In the genomic region with DNA sequence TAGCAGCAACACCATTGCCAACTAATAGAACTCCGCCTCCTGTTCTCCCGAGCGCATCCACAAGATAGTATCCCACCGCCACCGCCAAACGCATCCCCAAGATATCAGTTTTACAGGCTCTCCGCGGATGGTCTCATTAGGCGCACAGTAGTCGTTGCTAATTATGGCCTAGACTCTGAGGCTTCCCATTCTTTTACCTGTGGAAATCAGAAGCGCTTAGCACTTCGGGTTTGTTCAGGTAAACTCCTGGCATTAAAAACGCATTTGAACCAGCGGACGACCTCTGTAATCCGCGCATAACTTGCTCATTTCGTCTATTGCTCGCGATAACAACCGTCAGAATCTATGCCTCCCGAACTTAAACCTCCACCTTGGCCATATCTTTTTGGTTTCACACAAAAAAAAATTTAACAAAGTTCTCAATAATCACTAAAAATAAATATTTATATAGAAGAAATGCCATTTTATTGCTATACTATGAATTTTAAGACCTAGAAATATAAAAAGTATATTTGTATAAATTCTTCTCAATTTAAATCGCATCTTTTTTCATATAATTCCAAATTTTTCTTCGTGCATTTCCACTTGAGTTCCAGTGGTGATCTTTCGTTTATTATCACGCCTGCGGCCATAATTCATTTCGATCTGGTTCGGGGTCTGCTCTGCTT, we compare ENCODE assay signal across 3 fruit fly cellular contexts.
TF ChIP-seq lines count a peak whose summit lies in the region.

No protein-coding gene starts in this region.

TF ChIP-seq in whole organism, embryonic, 481 proteins besides CTCF, POLR2A, EP300 and RAD21 (continued from another document and continues in another):
- peak; percentile 76 for TF ChIP-seq Spps (tag; optimal IDR thresholded peaks at IDR 0.05; lab: Kevin White, UChicago)
- peak; percentile 60 for TF ChIP-seq CG13775 (GFP tag; optimal IDR thresholded peaks at IDR 0.05; lab: Kevin White, UChicago)
- peak; percentile 88 for TF ChIP-seq Xrp1 (GFP tag; IDR thresholded peaks at IDR 0.05; lab: Robert Waterston, UW)
- TF ChIP-seq trem (tag; optimal IDR thresholded peaks at IDR 0.05; lab: Kevin White, UChicago) = peak; percentile 70
- peak; percentile 38 for TF ChIP-seq lilli (GFP tag; optimal IDR thresholded peaks at IDR 0.05; lab: Kevin White, UChicago)
- TF ChIP-seq CG4730 (GFP tag; IDR thresholded peaks at IDR 0.05; lab: Robert Waterston, UW) = peak; percentile 32; the same call in 1 of the 2 replicates
- TF ChIP-seq CG9437 (GFP tag; optimal IDR thresholded peaks at IDR 0.05; lab: Kevin White, UChicago) = peak; percentile 35
- TF ChIP-seq row (GFP tag; IDR thresholded peaks at IDR 0.05; lab: Robert Waterston, UW) = peak; percentile 76
- no peak for TF ChIP-seq B-H1 (GFP tag; IDR thresholded peaks at IDR 0.05; lab: Robert Waterston, UW)
- TF ChIP-seq amos (GFP tag; IDR thresholded peaks at IDR 0.05; lab: Robert Waterston, UW; ENCODE audit: partially characterized antibody) = no peak
- TF ChIP-seq CG2199 (GFP tag; IDR thresholded peaks at IDR 0.05; lab: Robert Waterston, UW) = no peak
- TF ChIP-seq CG16813 (GFP tag; IDR thresholded peaks at IDR 0.05; lab: Robert Waterston, UW; ENCODE audit: partially characterized antibody) = no peak
- TF ChIP-seq CG11247 (GFP tag; IDR thresholded peaks at IDR 0.05; lab: Robert Waterston, UW) = no peak
- TF ChIP-seq CG6254 (GFP tag; optimal IDR thresholded peaks at IDR 0.05; lab: Kevin White, UChicago) = peak; percentile 69
- no peak for TF ChIP-seq luna (GFP tag; optimal IDR thresholded peaks at IDR 0.05; lab: Kevin White, UChicago)
- no peak for TF ChIP-seq NC2α (GFP tag; optimal IDR thresholded peaks at IDR 0.05; lab: Kevin White, UChicago)
- TF ChIP-seq corto (GFP tag; optimal IDR thresholded peaks at IDR 0.05; lab: Kevin White, UChicago) = peak; percentile 1
- no peak for TF ChIP-seq CG9817 (tag; optimal IDR thresholded peaks at IDR 0.05; lab: Kevin White, UChicago)
- no peak for TF ChIP-seq pzg (GFP tag; optimal IDR thresholded peaks at IDR 0.05; lab: Kevin White, UChicago)
- peak; percentile 49 for TF ChIP-seq CG7271 (tag; optimal IDR thresholded peaks at IDR 0.05; lab: Kevin White, UChicago)
- peak; percentile 55 for TF ChIP-seq CG30403 (GFP tag; optimal IDR thresholded peaks at IDR 0.05; lab: Kevin White, UChicago)
- TF ChIP-seq chn (GFP tag; optimal IDR thresholded peaks at IDR 0.05; lab: Kevin White, UChicago) = peak; percentile 9
- peak; percentile 26 for TF ChIP-seq CG12942 (GFP tag; optimal IDR thresholded peaks at IDR 0.05; lab: Kevin White, UChicago)
- no peak for TF ChIP-seq jigr1 (GFP tag; IDR thresholded peaks at IDR 0.05; lab: Robert Waterston, UW)
- peak in 1 of 3 experiments; percentile 92 for TF ChIP-seq lola (GFP tag; optimal IDR thresholded peaks at IDR 0.05; lab: Kevin White, UChicago)
- TF ChIP-seq Adf1 (GFP tag; IDR thresholded peaks at IDR 0.05; lab: Robert Waterston, UW) = no peak
- TF ChIP-seq emc (GFP tag; optimal IDR thresholded peaks at IDR 0.05; lab: Kevin White, UChicago) = no peak
- no peak for TF ChIP-seq MESR4 (GFP tag; optimal IDR thresholded peaks at IDR 0.05; lab: Kevin White, UChicago)
- TF ChIP-seq tin (GFP tag; optimal IDR thresholded peaks at IDR 0.05; lab: Kevin White, UChicago) = peak; percentile 67
- TF ChIP-seq CG14667 (GFP tag; IDR thresholded peaks at IDR 0.05; lab: Robert Waterston, UW) = no peak
- TF ChIP-seq CG7745 (tag; optimal IDR thresholded peaks at IDR 0.05; lab: Kevin White, UChicago) = no peak
- no peak for TF ChIP-seq tup (GFP tag; optimal IDR thresholded peaks at IDR 0.05; lab: Kevin White, UChicago)
- TF ChIP-seq lab (GFP tag; optimal IDR thresholded peaks at IDR 0.05; lab: Kevin White, UChicago) = peak; percentile 21
- peak; percentile 84 for TF ChIP-seq CG33557 (GFP tag; optimal IDR thresholded peaks at IDR 0.05; lab: Kevin White, UChicago)
- TF ChIP-seq bcd (GFP tag; optimal IDR thresholded peaks at IDR 0.05; lab: Kevin White, UChicago) = peak; percentile 17
- peak; percentile 71 for TF ChIP-seq CG4424 (GFP tag; optimal IDR thresholded peaks at IDR 0.05; lab: Kevin White, UChicago)
- no peak for TF ChIP-seq unc-4 (GFP tag; IDR thresholded peaks at IDR 0.05; lab: Robert Waterston, UW; ENCODE audit: partially characterized antibody)
- TF ChIP-seq Bteb2 (GFP tag; optimal IDR thresholded peaks at IDR 0.05; lab: Kevin White, UChicago) = no peak
- TF ChIP-seq CG30020 (tag; optimal IDR thresholded peaks at IDR 0.05; lab: Kevin White, UChicago) = peak; percentile 38
- TF ChIP-seq dimm (GFP tag; IDR thresholded peaks at IDR 0.05; lab: Robert Waterston, UW) = no peak
- peak; percentile 13 for TF ChIP-seq org-1 (GFP tag; optimal IDR thresholded peaks at IDR 0.05; lab: Kevin White, UChicago)

TF ChIP-seq in whole organism, prepupa, 60 proteins besides CTCF, POLR2A, EP300 and RAD21 (continued from another document):
- peak; percentile 9 for TF ChIP-seq cyc (GFP tag; optimal IDR thresholded peaks at IDR 0.05; lab: Kevin White, UChicago)
- TF ChIP-seq CG34406 (GFP tag; optimal IDR thresholded peaks at IDR 0.05; lab: Kevin White, UChicago) = peak; percentile 4
- peak; percentile 23 for TF ChIP-seq CG10669 (GFP tag; optimal IDR thresholded peaks at IDR 0.05; lab: Kevin White, UChicago)
- peak; percentile 24 for TF ChIP-seq spab (GFP tag; optimal IDR thresholded peaks at IDR 0.05; lab: Kevin White, UChicago)
- peak; percentile 20 for TF ChIP-seq CG6808 (GFP tag; optimal IDR thresholded peaks at IDR 0.05; lab: Kevin White, UChicago)
- peak; percentile 26; the same call in 1 of the 2 replicates for TF ChIP-seq CG15336 (GFP tag; IDR thresholded peaks at IDR 0.05; lab: Robert Waterston, UW)
- TF ChIP-seq CG6854 (GFP tag; optimal IDR thresholded peaks at IDR 0.05; lab: Kevin White, UChicago) = no peak
- no peak for TF ChIP-seq Hr4 (GFP tag; optimal IDR thresholded peaks at IDR 0.05; lab: Kevin White, UChicago)
- peak; percentile 11 for TF ChIP-seq acj6 (GFP tag; optimal IDR thresholded peaks at IDR 0.05; lab: Kevin White, UChicago)
- no peak for TF ChIP-seq CG8632 (GFP tag; optimal IDR thresholded peaks at IDR 0.05; lab: Kevin White, UChicago)
- TF ChIP-seq CG7368 (GFP tag; optimal IDR thresholded peaks at IDR 0.05; lab: Kevin White, UChicago) = no peak
- TF ChIP-seq CG16779 (tag; optimal IDR thresholded peaks at IDR 0.05; lab: Kevin White, UChicago) = no peak
- TF ChIP-seq fkh (GFP tag; optimal IDR thresholded peaks at IDR 0.05; lab: Kevin White, UChicago) = no peak
- peak; percentile 38 for TF ChIP-seq CG10631 (GFP tag; optimal IDR thresholded peaks at IDR 0.05; lab: Kevin White, UChicago)
- no peak for TF ChIP-seq CG11294 (GFP tag; IDR thresholded peaks at IDR 0.05; lab: Robert Waterston, UW)
- no peak for TF ChIP-seq net (GFP tag; optimal IDR thresholded peaks at IDR 0.05; lab: Kevin White, UChicago)
- peak; percentile 7 for TF ChIP-seq topi (GFP tag; optimal IDR thresholded peaks at IDR 0.05; lab: Kevin White, UChicago)
- TF ChIP-seq Hr39 (GFP tag; optimal IDR thresholded peaks at IDR 0.05; lab: Kevin White, UChicago) = no peak
- no peak for TF ChIP-seq fd85E (GFP tag; optimal IDR thresholded peaks at IDR 0.05; lab: Kevin White, UChicago)
- no peak for TF ChIP-seq Blimp-1 (GFP tag; optimal IDR thresholded peaks at IDR 0.05; lab: Kevin White, UChicago)
- TF ChIP-seq fd59A (GFP tag; optimal IDR thresholded peaks at IDR 0.05; lab: Kevin White, UChicago) = peak; percentile 31
- TF ChIP-seq vri (GFP tag; optimal IDR thresholded peaks at IDR 0.05; lab: Kevin White, UChicago) = no peak
- TF ChIP-seq CG9139 (GFP tag; optimal IDR thresholded peaks at IDR 0.05; lab: Kevin White, UChicago) = no peak
- no peak for TF ChIP-seq Sox15 (GFP tag; optimal IDR thresholded peaks at IDR 0.05; lab: Kevin White, UChicago)
- no peak for TF ChIP-seq Gug (GFP tag; IDR thresholded peaks at IDR 0.05; lab: Robert Waterston, UW)
- no peak for TF ChIP-seq Hr38 (GFP tag; optimal IDR thresholded peaks at IDR 0.05; lab: Kevin White, UChicago)
- TF ChIP-seq pdm3 (GFP tag; optimal IDR thresholded peaks at IDR 0.05; lab: Kevin White, UChicago) = peak; percentile 5
- peak; percentile 30 for TF ChIP-seq Met (GFP tag; optimal IDR thresholded peaks at IDR 0.05; lab: Kevin White, UChicago)
- peak in 1 of 2 experiments; percentile 5 for TF ChIP-seq salr (GFP tag; optimal IDR thresholded peaks at IDR 0.05; lab: Kevin White, UChicago)
- TF ChIP-seq CG11902 (GFP tag; optimal IDR thresholded peaks at IDR 0.05; lab: Kevin White, UChicago) = no peak
- peak; percentile 59 for TF ChIP-seq Eip78C (GFP tag; lab: Kevin White, UChicago)
- peak; percentile 60 for TF ChIP-seq Ets96B (tag; optimal IDR thresholded peaks at IDR 0.05; lab: Kevin White, UChicago)
- TF ChIP-seq Eip75B (GFP tag; optimal IDR thresholded peaks at IDR 0.05; lab: Kevin White, UChicago) = no peak
- TF ChIP-seq CG4318 (GFP tag; optimal IDR thresholded peaks at IDR 0.05; lab: Kevin White, UChicago) = no peak
- no peak for TF ChIP-seq Ets21C (GFP tag; optimal IDR thresholded peaks at IDR 0.05; lab: Kevin White, UChicago)
- TF ChIP-seq CG6163 (GFP tag; IDR thresholded peaks at IDR 0.05; lab: Robert Waterston, UW) = no peak
- TF ChIP-seq achi (GFP tag; optimal IDR thresholded peaks at IDR 0.05; lab: Kevin White, UChicago) = peak; percentile 35
- TF ChIP-seq CG31627 (GFP tag; optimal IDR thresholded peaks at IDR 0.05; lab: Kevin White, UChicago) = no peak
- TF ChIP-seq Sox102F (GFP tag; optimal IDR thresholded peaks at IDR 0.05; lab: Kevin White, UChicago) = no peak
- TF ChIP-seq Smox (GFP tag; optimal IDR thresholded peaks at IDR 0.05; lab: Kevin White, UChicago) = peak; percentile 29

TF ChIP-seq in whole organism, wandering third instar larva, 38 proteins besides CTCF, POLR2A, EP300 and RAD21 (continued from another document):
- no peak for TF ChIP-seq woc (GFP tag; optimal IDR thresholded peaks at IDR 0.05; lab: Kevin White, UChicago)
- TF ChIP-seq GATAd (GFP tag; optimal IDR thresholded peaks at IDR 0.05; lab: Kevin White, UChicago) = no peak
- TF ChIP-seq Hnf4 (GFP tag; optimal IDR thresholded peaks at IDR 0.05; lab: Kevin White, UChicago) = peak; percentile 33
- no peak for TF ChIP-seq jim (GFP tag; optimal IDR thresholded peaks at IDR 0.05; lab: Kevin White, UChicago)
- no peak for TF ChIP-seq br (GFP tag; optimal IDR thresholded peaks at IDR 0.05; lab: Kevin White, UChicago)
- TF ChIP-seq usp (GFP tag; optimal IDR thresholded peaks at IDR 0.05; lab: Kevin White, UChicago) = no peak
- no peak for TF ChIP-seq pan (optimal IDR thresholded peaks at IDR 0.05; lab: Kevin White, UChicago)
- no peak for TF ChIP-seq Hr78 (GFP tag; optimal IDR thresholded peaks at IDR 0.05; lab: Kevin White, UChicago)
- no peak for TF ChIP-seq Hr83 (GFP tag; optimal IDR thresholded peaks at IDR 0.05; lab: Kevin White, UChicago; ENCODE audit: poor library complexity, severe bottlenecking)
- TF ChIP-seq CG9705 (GFP tag; optimal IDR thresholded peaks at IDR 0.05; lab: Kevin White, UChicago) = no peak
